Worm (Caenorhabditis elegans): ENCODE data around the gene B0563.5.

Gene B0563.5

DNA sequence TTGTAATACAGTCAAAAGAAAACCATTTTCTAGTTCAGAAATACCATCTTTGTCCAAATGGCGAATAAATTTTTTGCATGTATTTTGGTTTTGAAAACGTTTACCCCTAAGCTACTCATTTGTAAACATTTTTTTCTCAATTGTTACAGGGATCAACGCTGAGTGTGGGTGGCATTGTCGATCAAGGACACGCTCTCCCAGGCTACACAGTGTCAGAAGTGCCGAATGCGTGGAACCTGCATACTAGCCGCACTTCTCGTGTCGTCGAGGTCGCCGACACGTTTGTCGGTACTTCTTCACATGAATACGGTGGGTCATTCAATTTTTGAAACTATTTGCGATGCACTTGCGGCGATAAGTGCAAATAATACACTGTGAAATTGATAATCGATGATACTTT is 34.4 kb upstream of the B0563.5 start:
- TF ChIP-seq lin-14 (GFP tag; optimal IDR thresholded peaks at IDR 0.05) (peak; percentile 28), rnt-1 (tag; optimal IDR thresholded peaks at IDR 0.05) (no peak), lin-35 (GFP tag; optimal IDR thresholded peaks at IDR 0.05) (no peak), alr-1 (tag; optimal IDR thresholded peaks at IDR 0.05; ENCODE audit: borderline replicate concordance) (no peak)

DNA sequence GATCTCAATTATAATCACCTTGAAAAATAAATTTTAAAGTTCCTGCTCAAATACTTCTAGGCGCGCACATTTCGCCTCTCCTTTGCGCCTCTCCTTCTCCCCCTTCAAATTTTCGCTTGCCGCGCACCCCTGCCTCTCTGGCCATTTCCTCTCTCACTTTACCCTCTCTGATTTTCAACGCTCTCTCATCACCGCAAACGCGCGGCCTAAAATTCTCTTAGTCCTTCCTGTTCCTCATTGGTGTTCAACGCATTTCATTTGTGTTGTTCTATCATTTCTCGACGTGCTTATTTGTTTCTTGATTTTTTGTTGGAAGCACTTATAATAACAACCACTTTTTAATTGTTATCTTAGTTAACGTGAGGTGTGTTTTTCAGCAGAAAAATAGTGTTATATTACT is 32.1 kb upstream of the B0563.5 start, which contains the start of gene C25A11.2:
Gene C25A11.2 (plus strand): TSS at position 238 of the 400 bp plus-strand sequence.
- TF ChIP-seq C04F5.9 (tag; optimal IDR thresholded peaks at IDR 0.05) (no peak), efl-1 (optimal IDR thresholded peaks at IDR 0.05) (peak; percentile 68 to 72), efl-1 (GFP tag; optimal IDR thresholded peaks at IDR 0.05 in 1 of 2) (peak; percentile 46 to 96), nhr-19 (GFP tag; conservative IDR thresholded peaks at IDR 0.05) (peak; percentile 25; the same call in 1 of the 2 replicates), pag-3 (tag; optimal IDR thresholded peaks at IDR 0.05; ENCODE audit: borderline replicate concordance, insufficient read depth) (no peak), ceh-90 (tag; optimal IDR thresholded peaks at IDR 0.05) (peak; percentile 23), skn-1 (tag; optimal IDR thresholded peaks at IDR 0.05) (peak; percentile 60), nhr-71 (tag; optimal IDR thresholded peaks at IDR 0.05) (peak; percentile 61), zip-4 (GFP tag; optimal IDR thresholded peaks at IDR 0.05) (no peak), xbp-1 (tag; optimal IDR thresholded peaks at IDR 0.05) (peak; percentile 53), dsc-1 (tag; optimal IDR thresholded peaks at IDR 0.05) (no peak), unc-130 (tag; optimal IDR thresholded peaks at IDR 0.05) (peak; percentile 5), ceh-82 (tag; optimal IDR thresholded peaks at IDR 0.05) (peak in 2 of 3 experiments; percentile 17 to 66), nhr-237 (tag; optimal IDR thresholded peaks at IDR 0.05) (no peak), elt-3 (tag; optimal IDR thresholded peaks at IDR 0.05) (no peak), nhr-85 (tag) (peak; percentile 68), mdl-1 (tag; optimal IDR thresholded peaks at IDR 0.05) (peak in 1 of 2 experiments; percentile 42), grh-1 (GFP tag; IDR thresholded peaks at IDR 0.05) (no peak), nhr-90 (tag; optimal IDR thresholded peaks at IDR 0.05; ENCODE audit: poor library complexity) (peak; percentile 12), lin-15B (tag; optimal IDR thresholded peaks at IDR 0.05) (peak; percentile 61), lin-35 (GFP tag; optimal IDR thresholded peaks at IDR 0.05) (peak; percentile 47 to 70), swsn-7 (tag; optimal IDR thresholded peaks at IDR 0.05) (peak; percentile 39), aha-1 (tag; optimal IDR thresholded peaks at IDR 0.05) (no peak), fkh-10 (GFP tag; optimal IDR thresholded peaks at IDR 0.05) (peak; percentile 66), nhr-76 (tag; optimal IDR thresholded peaks at IDR 0.05) (no peak), pqm-1 (tag; optimal IDR thresholded peaks at IDR 0.05) (no peak), blmp-1 (tag; optimal IDR thresholded peaks at IDR 0.05) (peak; percentile 35), nhr-11 (tag; optimal IDR thresholded peaks at IDR 0.05) (no peak), sox-4 (tag; optimal IDR thresholded peaks at IDR 0.05) (no peak), hpl-2 (GFP tag; optimal IDR thresholded peaks at IDR 0.05) (peak; percentile 34), dpl-1 (GFP tag; optimal IDR thresholded peaks at IDR 0.05) (peak; percentile 35 to 62 (median 50)), pax-3 (tag; optimal IDR thresholded peaks at IDR 0.05) (no peak), tbx-2 (tag; optimal IDR thresholded peaks at IDR 0.05) (peak; percentile 50), lsy-2 (tag; optimal IDR thresholded peaks at IDR 0.05) (peak; percentile 7 to 44), lin-14 (GFP tag; optimal IDR thresholded peaks at IDR 0.05) (peak; percentile 96), nhr-20 (tag; optimal IDR thresholded peaks at IDR 0.05) (peak; percentile 45), rnt-1 (tag; optimal IDR thresholded peaks at IDR 0.05) (peak; percentile 87), snu-23 (GFP tag; optimal IDR thresholded peaks at IDR 0.05) (peak; percentile 62), ztf-11 (tag; optimal IDR thresholded peaks at IDR 0.05) (peak in 1 of 2 experiments; percentile 9), mab-9 (GFP tag; IDR thresholded peaks at IDR 0.05) (no peak), nhr-47 (tag; optimal IDR thresholded peaks at IDR 0.05) (peak; percentile 53), lir-3 (tag; optimal IDR thresholded peaks at IDR 0.05; ENCODE audit: poor library complexity) (peak; percentile 43), ztf-4 (tag; optimal IDR thresholded peaks at IDR 0.05) (no peak), ces-1 (GFP tag; optimal IDR thresholded peaks at IDR 0.05) (no peak), fkh-8 (tag; optimal IDR thresholded peaks at IDR 0.05) (peak; percentile 53)
